Worm (Caenorhabditis elegans): ENCODE data around the gene rap-3.

rap-3 gene

DNA sequence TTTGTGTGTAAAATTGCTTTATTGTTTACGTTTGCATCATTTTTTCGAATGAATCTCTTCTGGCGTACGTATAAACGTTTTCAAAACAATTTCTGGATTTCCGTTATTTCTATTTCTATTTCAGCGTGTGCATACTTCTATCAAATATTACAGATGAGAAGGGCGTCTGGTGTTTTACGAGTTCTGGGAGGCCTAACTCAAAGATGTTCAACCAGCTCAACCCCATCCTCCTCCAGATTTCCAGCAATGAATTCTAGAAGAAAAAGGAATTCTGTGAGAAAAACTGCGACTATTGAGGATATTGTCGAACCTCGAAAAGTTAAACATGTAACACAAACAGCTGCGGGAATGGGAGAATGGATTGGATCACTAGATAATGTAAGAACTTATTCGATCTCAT is 26.2 kb upstream of the rap-3 start, which contains the start of gene C08F8.2 (continued):
- no peak for TF ChIP-seq F57A8.1 (GFP tag; optimal IDR thresholded peaks at IDR 0.05)
- no peak for TF ChIP-seq C06A6.2 (GFP tag; conservative IDR thresholded peaks at IDR 0.05)
- TF ChIP-seq unc-62 (GFP tag; optimal IDR thresholded peaks at IDR 0.05) = no peak
- 0 out of 2 replicates have a peak, but pooled peaks have one; percentile 54 for TF ChIP-seq Y53G8AR.9 (GFP tag; conservative IDR thresholded peaks at IDR 0.05)
- no peak for TF ChIP-seq zfh-2 (GFP tag; conservative IDR thresholded peaks at IDR 0.05)
- TF ChIP-seq madf-10 (tag; optimal IDR thresholded peaks at IDR 0.05) = no peak
- no peak for TF ChIP-seq snpc-1.1 (tag; optimal IDR thresholded peaks at IDR 0.05; ENCODE audit: insufficient read depth)
- TF ChIP-seq B0261.1 (tag; optimal IDR thresholded peaks at IDR 0.05) = no peak

DNA sequence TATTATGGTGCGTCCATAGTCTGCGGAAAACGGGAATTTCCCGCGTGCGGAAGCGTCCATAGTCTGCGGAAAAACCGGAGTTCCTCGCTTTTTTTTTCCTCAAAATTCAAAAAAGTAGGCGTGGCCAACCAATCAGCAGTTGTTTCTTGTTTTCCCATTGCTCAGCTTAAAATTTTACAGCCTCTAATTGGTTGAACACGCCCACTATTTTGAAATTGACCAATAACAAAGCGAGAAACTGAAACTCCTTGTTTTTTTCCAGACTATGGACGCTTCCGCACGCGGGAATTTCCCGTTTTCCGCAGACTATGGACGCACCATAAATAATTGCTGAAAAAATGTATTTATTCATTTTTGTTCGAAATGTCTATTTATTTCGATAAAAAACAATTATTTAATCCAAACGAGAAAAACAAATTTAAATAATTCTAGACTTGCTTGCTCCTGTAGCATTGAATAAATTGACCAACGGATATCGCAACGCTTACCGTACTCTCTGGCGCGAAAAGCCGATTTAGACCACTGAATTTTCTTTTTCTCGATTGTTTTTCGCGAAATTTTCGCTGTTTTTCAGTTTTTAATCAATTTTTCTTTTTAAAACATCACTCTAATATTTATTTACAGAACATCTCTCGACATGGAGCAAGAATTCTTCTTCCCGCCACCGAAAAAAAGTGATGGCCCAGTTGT is 22.5 kb upstream of the rap-3 start, which contains the start of gene C08F8.3:
C08F8.3 (plus strand) TSS at position 620 of the 690 bp plus-strand sequence.
- TF ChIP-seq lin-54 (GFP tag; optimal IDR thresholded peaks at IDR 0.05) (peak; percentile 23), efl-1 (GFP tag; optimal IDR thresholded peaks at IDR 0.05) (peak; percentile 95), hsf-1 (GFP tag; IDR thresholded peaks at IDR 0.05) (peak; percentile 81; the same call in 1 of the 2 replicates), F33H1.4 (GFP tag; IDR thresholded peaks at IDR 0.05) (peak; percentile 76), D2030.7 (GFP tag; IDR thresholded peaks at IDR 0.05) (peak; percentile 90), ceh-91 (GFP tag; IDR thresholded peaks at IDR 0.05) (peak; percentile 85), dpl-1 (GFP tag; optimal IDR thresholded peaks at IDR 0.05) (peak; percentile 71), madf-8 (GFP tag; conservative IDR thresholded peaks at IDR 0.05) (peak; percentile 92), lsl-1 (GFP tag; optimal IDR thresholded peaks at IDR 0.05) (peak; percentile 89), hmg-1.2 (GFP tag; IDR thresholded peaks at IDR 0.05) (peak; percentile 49), dox-1 (GFP tag; IDR thresholded peaks at IDR 0.05) (peak; percentile 44; the same call in 1 of the 2 replicates), snpc-3.4 (tag; optimal IDR thresholded peaks at IDR 0.05) (peak; percentile 77), xnd-1 (tag; optimal IDR thresholded peaks at IDR 0.05) (peak; percentile 78), nfyb-1 (GFP tag; IDR thresholded peaks at IDR 0.05) (peak; percentile 93), madf-6 (GFP tag; IDR thresholded peaks at IDR 0.05) (peak; percentile 95), nfya-2 (GFP tag; IDR thresholded peaks at IDR 0.05) (0 out of 2 replicates have a peak, but pooled peaks have one; percentile 90), ceh-100 (GFP tag; IDR thresholded peaks at IDR 0.05) (0 out of 2 replicates have a peak, but pooled peaks have one; percentile 23), unc-130 (GFP tag; optimal IDR thresholded peaks at IDR 0.05) (peak; percentile 31), F49E8.2 (tag; optimal IDR thresholded peaks at IDR 0.05; ENCODE audit: insufficient read depth) (peak; percentile 50)

DNA sequence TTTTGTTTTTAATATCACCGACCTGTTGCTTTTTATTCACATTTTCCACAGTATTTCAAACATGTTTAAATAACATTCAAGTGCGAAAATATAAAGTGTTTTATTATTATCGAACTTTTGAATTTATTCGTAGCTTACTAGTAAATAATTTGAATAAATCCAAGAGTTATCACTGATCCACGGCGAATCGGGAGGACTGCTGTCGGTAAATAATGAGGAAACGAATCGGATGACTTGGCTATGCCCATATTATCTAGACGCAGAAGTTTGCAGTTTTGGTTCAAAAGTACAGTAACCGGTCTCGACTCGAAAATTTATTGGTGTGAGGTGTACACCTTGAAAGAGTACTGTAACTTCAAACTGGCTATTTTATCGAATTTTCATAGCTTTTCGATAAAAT is 20.5 kb upstream of the rap-3 start:
- no peak for TF ChIP-seq F57A8.1 (GFP tag; optimal IDR thresholded peaks at IDR 0.05)
- TF ChIP-seq attf-6 (GFP tag; IDR thresholded peaks at IDR 0.05) = no peak
- TF ChIP-seq B0035.1 (tag; optimal IDR thresholded peaks at IDR 0.05) = no peak
- TF ChIP-seq hrde-1 (tag; optimal IDR thresholded peaks at IDR 0.05; ENCODE audit: borderline replicate concordance) = no peak
- no peak for TF ChIP-seq F57C9.4 (tag; optimal IDR thresholded peaks at IDR 0.05)
- TF ChIP-seq madf-3 (GFP tag; IDR thresholded peaks at IDR 0.05) = 0 out of 2 replicates have a peak, but pooled peaks have one; percentile 53
- TF ChIP-seq F49E8.2 (tag; optimal IDR thresholded peaks at IDR 0.05; ENCODE audit: insufficient read depth) = peak; percentile 5
- 0 out of 2 replicates have a peak, but pooled peaks have one; percentile 62 for TF ChIP-seq hsf-1 (GFP tag; IDR thresholded peaks at IDR 0.05)

DNA sequence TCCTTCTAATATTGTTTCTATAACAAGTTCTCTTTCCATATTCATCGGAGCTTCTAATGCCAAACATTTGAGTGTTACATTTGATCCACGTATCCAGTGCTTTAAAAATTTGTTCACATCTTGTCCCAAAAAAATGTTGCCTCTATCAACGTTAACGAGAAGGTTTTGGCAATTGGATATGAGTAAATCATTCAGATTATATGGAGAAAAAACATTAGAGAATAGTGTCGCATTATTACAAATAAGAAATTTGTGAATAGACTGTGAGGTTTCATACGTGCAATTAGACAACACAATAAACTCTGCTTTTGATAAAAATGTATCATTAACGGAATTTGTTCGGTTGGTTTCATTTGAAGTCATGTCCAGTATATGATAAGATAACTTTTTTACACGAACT is 17.2 kb upstream of the rap-3 start, which contains the start of gene mboa-4:
mboa-4 (minus strand) TSS at position 101 of the 400 bp plus-strand sequence.
- TF ChIP-seq tbx-9 (tag; optimal IDR thresholded peaks at IDR 0.05; ENCODE audit: borderline replicate concordance) (no peak), ztf-3 (GFP tag; optimal IDR thresholded peaks at IDR 0.05) (no peak), nfya-1 (tag; optimal IDR thresholded peaks at IDR 0.05; ENCODE audit: borderline replicate concordance, insufficient read depth) (no peak)

Measured in whole organism, young adult.